Worm (Caenorhabditis elegans): ENCODE measurements around the gene erp-44.3.
A peak's percentile ranks its signal among the peaks of the same experiment; 100 is the strongest.
"Not testable (repeated sequence)": the region's sequence is repeated elsewhere in the genome, so short reads cannot be mapped to it uniquely, and the experiment has no call there.

The erp-44.3 gene

DNA sequence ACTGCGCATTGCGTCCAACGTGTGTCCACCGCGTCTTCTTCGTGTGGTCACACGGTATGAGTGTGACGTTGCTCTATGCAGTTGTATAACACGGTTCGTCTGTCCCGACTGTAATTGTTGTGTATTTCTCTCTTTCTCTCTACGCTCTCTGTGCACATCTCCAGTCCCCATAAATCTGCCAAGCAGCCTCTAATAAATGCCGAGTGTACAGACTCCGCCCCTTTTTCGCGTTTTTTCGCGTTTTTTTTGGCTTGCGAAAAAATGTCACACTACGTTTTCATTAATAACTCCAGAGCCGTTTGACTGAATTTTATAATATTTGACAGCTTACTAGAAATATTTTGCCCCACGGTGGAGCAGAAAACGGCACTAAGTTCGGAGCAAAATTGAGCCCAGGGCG is at the start of gene erp-44.3:
erp-44.3 (plus strand) TSS at position 301 of the 400 bp plus-strand sequence.
- TF ChIP-seq lin-13 (GFP tag; optimal IDR thresholded peaks at IDR 0.05); egl-27 (tag; optimal IDR thresholded peaks at IDR 0.05); jun-1 (tag; optimal IDR thresholded peaks at IDR 0.05): not testable (repeated sequence)

DNA sequence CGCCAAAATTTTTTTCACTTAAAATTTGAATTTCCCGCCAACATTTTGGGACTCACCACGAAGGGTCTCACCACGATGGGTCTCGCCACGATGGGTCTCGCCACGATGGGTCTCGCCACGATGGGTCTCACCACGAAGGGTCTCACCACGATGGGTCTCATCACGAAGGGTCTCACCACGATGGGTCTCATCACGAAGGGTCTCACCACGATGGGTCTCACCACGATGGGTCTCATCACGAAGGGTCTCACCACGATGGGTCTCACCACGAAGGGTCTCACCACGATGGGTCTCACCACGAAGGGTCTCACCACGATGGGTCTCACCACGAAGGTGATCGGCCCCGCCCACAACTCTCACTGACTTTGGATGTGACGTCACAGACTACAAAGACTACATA is 48.8 kb upstream of the erp-44.3 start:
- TF ChIP-seq D1046.2 (GFP tag; IDR thresholded peaks at IDR 0.05) (0 out of 2 replicates have a peak, but pooled peaks have one; percentile 49), set-16 (GFP tag; IDR thresholded peaks at IDR 0.05) (peak; percentile 73; the same call in 1 of the 2 replicates), egl-43 (GFP tag; IDR thresholded peaks at IDR 0.05) (0 out of 2 replicates have a peak, but pooled peaks have one; percentile 42), lin-29 (GFP tag; IDR thresholded peaks at IDR 0.05) (0 out of 2 replicates have a peak, but pooled peaks have one; percentile 21), snpc-1.2 (GFP tag; IDR thresholded peaks at IDR 0.05) (peak; percentile 69; the same call in 1 of the 2 replicates), hmg-1.1 (GFP tag; IDR thresholded peaks at IDR 0.05) (0 out of 2 replicates have a peak, but pooled peaks have one; percentile 16), lin-38 (GFP tag; IDR thresholded peaks at IDR 0.05) (0 out of 2 replicates have a peak, but pooled peaks have one; percentile 3), dmd-6 (GFP tag; IDR thresholded peaks at IDR 0.05) (peak; percentile 27; the same call in 1 of the 2 replicates)

DNA sequence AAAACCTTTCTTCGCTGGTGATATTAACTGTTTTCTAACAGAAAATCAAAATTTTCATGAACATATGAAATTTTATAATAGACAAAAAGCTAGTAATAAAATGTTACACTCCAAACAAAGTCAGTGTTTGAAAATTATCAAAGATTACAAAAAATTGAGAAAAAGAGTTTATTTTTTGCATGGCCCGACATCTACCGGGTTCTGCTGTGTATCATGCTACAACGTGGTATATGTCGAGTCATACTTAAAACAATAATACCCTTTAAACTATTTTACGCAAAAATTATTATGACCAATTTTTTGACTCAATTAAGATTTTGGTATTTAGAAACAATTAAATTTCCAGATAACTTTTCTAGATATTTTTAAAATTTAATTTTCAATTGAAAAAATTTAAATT is 46.9 kb upstream of the erp-44.3 start:
- no peak for TF ChIP-seq skn-1 (tag; optimal IDR thresholded peaks at IDR 0.05)
- TF ChIP-seq F37D6.2 (tag; optimal IDR thresholded peaks at IDR 0.05) = no peak

DNA sequence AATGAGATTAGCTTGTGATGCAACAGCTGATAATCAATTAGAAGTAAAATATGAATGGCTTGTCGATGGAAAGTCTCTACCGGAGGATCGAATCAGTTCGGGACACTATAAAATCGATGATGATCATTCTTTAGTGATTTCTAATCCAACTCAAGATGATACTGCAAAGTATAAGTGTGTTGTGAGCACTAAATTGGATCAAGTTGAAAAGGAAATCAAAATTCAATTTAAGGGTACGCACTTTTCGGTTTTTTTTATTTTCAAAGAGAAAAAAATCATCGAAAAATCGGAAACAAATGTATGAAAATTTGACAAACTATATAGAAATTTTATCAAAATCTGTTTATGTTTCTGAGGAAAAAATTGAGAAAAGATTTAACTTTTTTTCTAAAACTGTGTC is 45.9 kb upstream of the erp-44.3 start:
- TF ChIP-seq spr-1 (tag; optimal IDR thresholded peaks at IDR 0.05) (no peak), Y5F2A.4 (GFP tag; optimal IDR thresholded peaks at IDR 0.05) (no peak), aha-1 (tag) (no peak), Y105C5A.15 (GFP tag; IDR thresholded peaks at IDR 0.05) (no peak), mxl-2 (GFP tag; conservative IDR thresholded peaks at IDR 0.05) (no peak), skn-1 (tag; optimal IDR thresholded peaks at IDR 0.05) (no peak), nhr-10 (tag; optimal IDR thresholded peaks at IDR 0.05) (no peak), duxl-1 (tag; optimal IDR thresholded peaks at IDR 0.05; ENCODE audit: poor library complexity) (no peak), tag-97 (GFP tag; IDR thresholded peaks at IDR 0.05) (no peak)

DNA sequence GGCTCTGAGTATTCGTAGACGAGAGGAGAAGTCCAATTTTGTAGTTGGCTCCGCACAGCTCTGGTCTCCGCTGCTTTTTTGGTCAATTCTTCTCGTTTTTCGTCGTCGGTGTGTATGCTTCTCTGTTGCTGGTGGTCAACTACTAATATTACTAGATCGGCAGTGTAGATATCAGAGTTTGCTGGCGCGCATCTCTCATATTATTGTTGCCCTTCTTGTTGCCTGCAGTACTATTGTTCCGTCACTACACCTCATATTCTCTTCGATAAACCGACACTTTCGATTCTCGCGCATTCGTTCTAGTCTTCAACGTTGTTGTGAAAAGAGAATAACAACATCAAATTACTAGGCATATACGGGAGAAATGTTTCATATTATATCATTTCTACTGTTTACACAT is 42.3 kb upstream of the erp-44.3 start:
- TF ChIP-seq dve-1 (tag; optimal IDR thresholded peaks at IDR 0.05; ENCODE audit: insufficient read depth) (no peak), nhr-111 (GFP tag; optimal IDR thresholded peaks at IDR 0.05) (no peak), snpc-4 (tag; optimal IDR thresholded peaks at IDR 0.05) (no peak), nhr-11 (tag; optimal IDR thresholded peaks at IDR 0.05) (no peak), aha-1 (tag) (peak; percentile 56), lsy-2 (tag; optimal IDR thresholded peaks at IDR 0.05) (no peak), mep-1 (tag; optimal IDR thresholded peaks at IDR 0.05) (no peak), fos-1 (tag; optimal IDR thresholded peaks at IDR 0.05) (no peak), spr-1 (tag; optimal IDR thresholded peaks at IDR 0.05) (no peak), hmg-1.1 (GFP tag; IDR thresholded peaks at IDR 0.05) (0 out of 2 replicates have a peak, but pooled peaks have one; percentile 4), madf-5 (GFP tag; IDR thresholded peaks at IDR 0.05) (no peak), nhr-42 (GFP tag; IDR thresholded peaks at IDR 0.05) (no peak), lir-3 (tag; optimal IDR thresholded peaks at IDR 0.05) (no peak), Y5F2A.4 (GFP tag; optimal IDR thresholded peaks at IDR 0.05) (no peak), lin-38 (GFP tag; IDR thresholded peaks at IDR 0.05) (no peak), unc-62 (GFP tag; optimal IDR thresholded peaks at IDR 0.05 in 1 of 2) (peak in 1 of 2 experiments; percentile 90), unc-62 (tag; optimal IDR thresholded peaks at IDR 0.05) (no peak), egl-27 (tag; optimal IDR thresholded peaks at IDR 0.05) (no peak), tra-1 (GFP tag; IDR thresholded peaks at IDR 0.05) (no peak)

All from whole organism, L4 larva.